Worm (Caenorhabditis elegans) whole organism, late embryonic: ENCODE data around the gene F14D7.9.

Experiments
- F13H6.1 ChIP-seq: sonication (generic microtip); optimal IDR thresholded peaks from 2 replicates; lab custom pipeline; 2016; ENCODE audit warnings: missing genetic modification characterization, missing compliant biosample characterization
- K02D7.2 ChIP-seq: sonication (generic microtip); optimal IDR thresholded peaks from 2 replicates; lab custom pipeline; 2017; ENCODE audit warnings: mild to moderate bottlenecking, missing genetic modification characterization, missing compliant biosample characterization
- K09A11.1 ChIP-seq: sonication (generic microtip); optimal IDR thresholded peaks from 2 replicates; lab custom pipeline; 2017; ENCODE audit warnings: antibody characterized with exemption, mild to moderate bottlenecking, missing genetic modification characterization, missing compliant biosample characterization; ENCODE audit not compliant: insufficient read depth
- Y22D7AL.16 ChIP-seq: sonication (generic microtip); optimal IDR thresholded peaks from 2 replicates; lab custom pipeline; 2016; ENCODE audit warnings: missing genetic modification characterization, missing compliant biosample characterization
- ahr-1 ChIP-seq: sonication (generic microtip); optimal IDR thresholded peaks from 2 replicates; lab custom pipeline; 2016; ENCODE audit warnings: missing genetic modification characterization, missing compliant biosample characterization
- ceh-14 ChIP-seq: sonication (generic microtip); optimal IDR thresholded peaks from 2 replicates; lab custom pipeline; 2016; ENCODE audit warnings: missing genotype, missing genetic modification characterization, missing compliant biosample characterization
- ceh-18 ChIP-seq: sonication (generic microtip); optimal IDR thresholded peaks from 2 replicates; lab custom pipeline; 2016; ENCODE audit warnings: missing genetic modification characterization, missing compliant biosample characterization
- ceh-22 ChIP-seq: sonication (generic microtip); optimal IDR thresholded peaks from 2 replicates; lab custom pipeline; 2017; ENCODE audit warnings: missing biosample characterization, missing genetic modification characterization
- ceh-34 ChIP-seq: sonication (generic microtip); optimal IDR thresholded peaks from 2 replicates; lab custom pipeline; 2016; ENCODE audit warnings: mild to moderate bottlenecking, missing genetic modification characterization, missing compliant biosample characterization
- ceh-6 ChIP-seq: fragments of 200-800 bp; sonication (Bioruptor generic); optimal IDR thresholded peaks from 2 replicates; lab custom pipeline; 2018; ENCODE audit warnings: mild to moderate bottlenecking, missing genetic modification characterization, missing compliant biosample characterization
- ceh-9 ChIP-seq: sonication (generic microtip); optimal IDR thresholded peaks from 2 replicates; lab custom pipeline; 2016; ENCODE audit warnings: mild to moderate bottlenecking, missing genetic modification characterization, inconsistent platforms, missing compliant biosample characterization
- elt-4 ChIP-seq: sonication (generic microtip); optimal IDR thresholded peaks from 2 replicates; lab custom pipeline; 2016; ENCODE audit warnings: missing genetic modification characterization, missing compliant biosample characterization
- ets-4 ChIP-seq: sonication (generic microtip); optimal IDR thresholded peaks from 2 replicates; lab custom pipeline; 2016; ENCODE audit warnings: missing genetic modification characterization, missing compliant biosample characterization
- fax-1 ChIP-seq: sonication (generic microtip); optimal IDR thresholded peaks from 2 replicates; lab custom pipeline; 2016; ENCODE audit warnings: missing genotype, missing genetic modification characterization, missing compliant biosample characterization
- fkh-6 ChIP-seq: sonication (generic microtip); optimal IDR thresholded peaks from 2 replicates; lab custom pipeline; 2016; ENCODE audit warnings: missing genetic modification characterization, missing compliant biosample characterization
- gmeb-2 ChIP-seq: sonication (generic microtip); optimal IDR thresholded peaks from 2 replicates; lab custom pipeline; 2016; ENCODE audit warnings: missing genetic modification characterization, inconsistent platforms, missing compliant biosample characterization
- hlh-13 ChIP-seq: fragments of 200-800 bp; sonication (Bioruptor generic); optimal IDR thresholded peaks from 2 replicates; lab custom pipeline; 2018; ENCODE audit warnings: mild to moderate bottlenecking, missing genetic modification characterization, missing compliant biosample characterization
- hlh-30 ChIP-seq: sonication (generic microtip); optimal IDR thresholded peaks from 2 replicates; lab custom pipeline; 2017; ENCODE audit warnings: antibody characterized with exemption, missing genetic modification characterization, missing compliant biosample characterization; ENCODE audit not compliant: insufficient read depth
- hlh-6 ChIP-seq: sonication (generic microtip); optimal IDR thresholded peaks from 2 replicates; lab custom pipeline; 2016; ENCODE audit warnings: missing genotype, missing genetic modification characterization, missing compliant biosample characterization
- hlh-8 ChIP-seq: sonication (generic microtip); optimal IDR thresholded peaks from 2 replicates; lab custom pipeline; 2016; ENCODE audit warnings: missing genotype, missing genetic modification characterization, missing compliant biosample characterization
- lim-6 ChIP-seq: sonication (generic microtip); optimal IDR thresholded peaks from 2 replicates; lab custom pipeline; 2016; ENCODE audit warnings: missing genetic modification characterization, missing compliant biosample characterization
- lin-11 ChIP-seq: fragments of 200-800 bp; sonication (Bioruptor generic); optimal IDR thresholded peaks from 2 replicates; lab custom pipeline; 2018; ENCODE audit warnings: mild to moderate bottlenecking, missing genetic modification characterization, missing compliant biosample characterization
- nfya-1 ChIP-seq: sonication (generic microtip); optimal IDR thresholded peaks from 2 replicates; lab custom pipeline; 2017; ENCODE audit warnings: missing genetic modification characterization, mild to moderate bottlenecking, missing compliant biosample characterization, antibody characterized with exemption, moderate library complexity
- npax-4 ChIP-seq: sonication (generic microtip); optimal IDR thresholded peaks from 2 replicates; lab custom pipeline; 2016; ENCODE audit warnings: missing genetic modification characterization, missing compliant biosample characterization
- pag-3 ChIP-seq: sonication (generic microtip); optimal IDR thresholded peaks from 2 replicates; lab custom pipeline; 2016; ENCODE audit warnings: missing compliant biosample characterization, missing genetic modification characterization, borderline replicate concordance
- pha-4 ChIP-seq: fragments of 150-350 bp; optimal IDR thresholded peaks from 2 replicates; lab custom pipeline; 2018; ENCODE audit warnings: missing biosample characterization, missing genetic modification reagents, missing genetic modification characterization
- pqm-1 ChIP-seq: sonication (generic microtip); optimal IDR thresholded peaks from 2 replicates; lab custom pipeline; 2016; ENCODE audit warnings: missing genetic modification characterization, missing compliant biosample characterization
- pros-1 ChIP-seq: fragments of 150-350 bp; optimal IDR thresholded peaks from 2 replicates; lab custom pipeline; 2014; ENCODE audit warnings: missing biosample characterization, missing genetic modification reagents, missing genetic modification characterization
- rnt-1 ChIP-seq: sonication (generic microtip); optimal IDR thresholded peaks from 2 replicates; lab custom pipeline; 2016; ENCODE audit warnings: missing genetic modification characterization, missing compliant biosample characterization
- sdc-2 ChIP-seq: sonication (generic microtip); optimal IDR thresholded peaks from 2 replicates; lab custom pipeline; 2016; ENCODE audit warnings: missing genotype, missing genetic modification characterization, missing compliant biosample characterization
- sox-2 ChIP-seq: fragments of 200-800 bp; sonication (Bioruptor generic); IDR thresholded peaks from 2 replicates; pipeline ENCODE4 v1.3.6; 2022; ENCODE audit warnings: missing genetic modification reagents, missing genetic modification characterization, missing compliant biosample characterization
- syd-9 ChIP-seq: sonication (generic microtip); optimal IDR thresholded peaks from 2 replicates; lab custom pipeline; 2016; ENCODE audit warnings: mild to moderate bottlenecking, missing genetic modification characterization, moderate library complexity, missing compliant biosample characterization
- tbx-2 ChIP-seq: sonication (generic microtip); optimal IDR thresholded peaks from 2 replicates; lab custom pipeline; 2016; ENCODE audit warnings: missing genetic modification characterization, missing compliant biosample characterization
- tbx-7 ChIP-seq: sonication (generic microtip); optimal IDR thresholded peaks from 2 replicates; lab custom pipeline; 2016; ENCODE audit warnings: missing genotype, missing genetic modification characterization, missing compliant biosample characterization
- unc-42 ChIP-seq: sonication (generic microtip); optimal IDR thresholded peaks from 2 replicates; lab custom pipeline; 2016; ENCODE audit warnings: missing genotype, missing genetic modification characterization, missing compliant biosample characterization
- zip-5 ChIP-seq: sonication (generic microtip); optimal IDR thresholded peaks from 2 replicates; lab custom pipeline; 2016; ENCODE audit warnings: missing genetic modification characterization, missing compliant biosample characterization
- ztf-16 ChIP-seq: sonication (generic microtip); optimal IDR thresholded peaks from 2 replicates; lab custom pipeline; 2017; ENCODE audit warnings: missing genetic modification characterization, missing compliant biosample characterization

Gene F14D7.9

DNA sequence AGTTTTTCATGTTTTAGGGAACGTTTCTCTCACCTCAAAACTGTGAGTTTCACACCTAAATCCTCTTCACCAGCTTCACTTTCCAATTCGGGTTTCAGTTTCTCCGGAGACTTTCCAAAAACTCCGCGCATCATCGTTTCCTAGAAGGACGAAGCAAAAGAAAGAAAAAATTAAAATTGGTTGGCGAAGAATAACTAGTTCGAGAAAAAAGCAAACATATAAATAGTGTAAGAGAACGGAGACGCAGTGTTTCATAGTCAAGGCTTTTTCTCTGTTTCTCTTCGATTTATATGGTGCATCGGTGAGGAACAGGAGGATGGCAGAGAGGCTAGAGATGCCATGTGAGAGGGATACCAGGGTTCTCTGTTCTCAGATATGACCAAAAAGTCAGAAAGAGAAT, 28.2 kb downstream of the F14D7.9 start, which contains the start of gene F47B8.3:
TSS of gene F47B8.3 (minus strand) at position 261 of the 400 bp plus-strand sequence.
- TF ChIP-seq Y22D7AL.16 (tag; lab: Kevin White, UChicago) (no peak), npax-4 (tag; lab: Kevin White, UChicago) (no peak), nfya-1 (peak; percentile 13), lin-11 (tag; lab: Kevin White, UChicago) (no peak), lim-6 (tag; lab: Kevin White, UChicago) (no peak), fkh-6 (tag; lab: Kevin White, UChicago) (no peak)
- TF ChIP-seq, all 69 proteins: peak for 1

DNA sequence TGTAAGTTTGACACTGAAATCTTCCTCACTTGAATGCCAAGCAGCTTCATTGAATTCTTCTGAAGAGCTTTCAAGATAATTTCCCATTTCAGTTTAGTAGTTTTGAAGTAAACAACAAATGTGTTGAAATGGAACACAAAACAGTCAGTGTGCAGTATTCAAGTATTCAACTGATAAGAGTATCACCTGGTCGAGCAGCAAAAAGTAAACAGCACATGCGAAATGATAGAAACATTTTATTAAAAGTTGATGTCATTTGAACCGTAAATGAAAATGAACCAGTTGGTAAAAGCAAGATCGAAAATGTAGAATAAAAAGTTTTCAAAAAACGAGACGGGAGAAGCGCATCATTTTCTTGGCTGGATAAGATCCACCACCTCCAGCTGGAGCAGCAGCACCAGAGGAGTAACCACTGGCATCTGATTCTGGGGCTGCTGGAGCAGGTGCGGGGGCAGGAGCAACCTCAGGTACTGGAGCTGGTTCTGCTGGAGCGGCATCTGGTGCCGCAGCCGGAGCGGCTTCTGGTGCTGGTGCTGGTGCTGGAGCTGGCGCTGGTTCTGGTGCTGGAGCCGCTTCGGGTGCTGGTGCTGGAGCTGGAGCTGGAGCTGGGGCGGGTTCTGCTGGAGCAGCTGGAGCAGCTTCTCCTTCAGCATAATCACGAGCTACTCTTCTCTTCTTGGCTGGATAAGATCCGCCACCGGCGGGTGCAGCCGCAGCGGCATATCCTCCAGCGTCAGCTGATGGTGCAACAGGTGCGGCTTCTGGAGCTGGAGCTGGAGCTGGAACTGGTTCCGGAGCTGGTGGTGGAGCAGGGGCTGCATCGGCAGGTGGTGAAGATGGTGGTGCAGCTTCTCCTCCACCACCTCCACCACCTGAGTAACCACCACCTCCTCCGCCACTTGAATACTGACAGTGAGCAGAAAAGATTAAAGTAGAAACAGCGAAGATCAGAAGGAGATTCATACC, 30.3 kb downstream of the F14D7.9 start, which contains the start of the genes F47B8.4 and F47B8.18:
TSS of gene F47B8.4 (minus strand) at position 172 of the 966 bp plus-strand sequence.
TSS of gene F47B8.18 (minus strand) at position 963 of the 966 bp plus-strand sequence.
- TF ChIP-seq syd-9: no peak
- no peak for TF ChIP-seq hlh-8
- no peak for TF ChIP-seq ets-4
- TF ChIP-seq ztf-16 (tag; lab: Kevin White, UChicago): no peak
- TF ChIP-seq hlh-6 (tag; lab: Kevin White, UChicago): no peak
- no peak for TF ChIP-seq unc-42 (tag; lab: Kevin White, UChicago)
- TF ChIP-seq tbx-7 (tag; lab: Kevin White, UChicago): no peak
- peak; percentile 4 for TF ChIP-seq pag-3
- TF ChIP-seq F13H6.1 (tag; lab: Kevin White, UChicago): no peak
- TF ChIP-seq ceh-6 (GFP tag; lab: Kevin White, UChicago): no peak
- TF ChIP-seq sox-2 (GFP tag; lab: Robert Waterston, UW): no peak
- TF ChIP-seq elt-4: peak; percentile 42
- TF ChIP-seq gmeb-2 (tag; lab: Kevin White, UChicago): no peak
- TF ChIP-seq ceh-9 (tag; lab: Kevin White, UChicago): no peak
- no peak for TF ChIP-seq ceh-22 (tag; lab: Kevin White, UChicago)

DNA sequence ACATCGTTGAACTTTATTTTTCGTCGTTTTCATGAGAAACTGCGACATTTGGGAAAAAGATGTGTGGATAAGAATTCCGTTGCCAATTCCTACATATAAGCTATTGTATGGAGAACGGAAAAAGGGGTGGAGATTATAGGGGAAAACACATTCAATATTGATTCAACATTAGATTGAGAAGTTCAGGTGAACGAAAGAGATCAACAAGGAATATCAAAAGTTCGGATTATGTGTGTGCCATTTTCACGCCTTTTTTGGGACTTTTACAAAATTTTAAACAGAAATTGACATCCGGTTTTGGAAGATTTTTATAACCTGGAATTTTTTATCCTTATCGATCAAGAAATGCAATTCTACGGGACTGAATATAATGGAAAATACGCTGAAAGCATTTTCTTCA, 33.3 kb downstream of the F14D7.9 start, which contains the start of gene F47B8.5:
TSS of gene F47B8.5 (minus strand) at position 101 of the 400 bp plus-strand sequence.
- TF ChIP-seq rnt-1 (tag; lab: Kevin White, UChicago): no peak
- no peak for TF ChIP-seq tbx-2 (tag; lab: Kevin White, UChicago)
- TF ChIP-seq ceh-34 (tag; lab: Kevin White, UChicago): no peak
- TF ChIP-seq ceh-18: no peak
- no peak for TF ChIP-seq ceh-6 (GFP tag; lab: Kevin White, UChicago)
- TF ChIP-seq hlh-30: no peak
- no peak for TF ChIP-seq npax-4 (tag; lab: Kevin White, UChicago)
- no peak for TF ChIP-seq K02D7.2 (tag; lab: Kevin White, UChicago)
- TF ChIP-seq Y22D7AL.16 (tag; lab: Kevin White, UChicago): no peak
- no peak for TF ChIP-seq fkh-6 (tag; lab: Kevin White, UChicago)
- TF ChIP-seq pros-1: no peak
- no peak for TF ChIP-seq zip-5 (tag; lab: Kevin White, UChicago)
- TF ChIP-seq ahr-1: no peak
- TF ChIP-seq hlh-13 (GFP tag; lab: Kevin White, UChicago): no peak

DNA sequence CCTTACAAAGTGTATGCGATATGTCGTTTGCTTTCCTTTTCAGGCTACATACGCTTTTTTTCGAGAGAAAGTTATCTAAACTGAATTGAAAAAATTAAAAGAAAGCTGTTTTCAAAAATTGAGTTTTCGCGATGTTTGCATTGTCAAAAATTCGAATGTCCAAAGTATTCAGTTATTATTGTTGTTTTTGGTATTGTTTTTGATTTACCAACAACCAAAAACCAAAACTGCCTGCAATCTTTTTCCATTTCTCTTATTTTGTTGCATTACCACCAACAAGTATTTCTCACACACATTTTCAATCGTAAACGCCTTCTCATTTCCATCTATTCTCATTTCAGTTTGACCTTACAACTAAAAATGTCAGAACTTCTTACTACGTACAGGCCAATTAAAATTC, 34.3 kb downstream of the F14D7.9 start, which contains the start of gene pepm-1:
TSS of gene pepm-1 (plus strand) at position 301 of the 400 bp plus-strand sequence.
- TF ChIP-seq pqm-1 (no peak), pha-4 (no peak), sdc-2 (tag; lab: Kevin White, UChicago) (no peak), K09A11.1 (tag; lab: Kevin White, UChicago) (no peak), K02D7.2 (tag; lab: Kevin White, UChicago) (no peak), syd-9 (no peak), fax-1 (tag; lab: Kevin White, UChicago) (no peak), hlh-30 (no peak), ceh-14 (tag; lab: Kevin White, UChicago) (no peak), fkh-6 (tag; lab: Kevin White, UChicago) (no peak), npax-4 (tag; lab: Kevin White, UChicago) (no peak)
- TF ChIP-seq, all 69 proteins: peak for 0
